Fruit fly (Drosophila melanogaster) whole organism, embryonic: ENCODE data around the gene CG17377.

Experiments used
- Adf1 ChIP-seq: fragments of 200-800 bp; sonication (Bioruptor generic); IDR thresholded peaks from 2 replicates; pipeline ENCODE4 v1.3.6; 2022; ENCODE audit warnings: missing biosample characterization, missing genetic modification characterization
- Atf-2 ChIP-seq: fragments of 200-800 bp; sonication (Bioruptor generic); optimal IDR thresholded peaks from 2 replicates; lab custom pipeline; 2016; ENCODE audit warnings: missing biosample characterization, missing genetic modification characterization
- B-H1 ChIP-seq: fragments of 200-800 bp; sonication (Bioruptor generic); IDR thresholded peaks from 3 replicates; pipeline ENCODE4 v1.3.6; 2022; ENCODE audit warnings: missing biosample characterization, missing genetic modification characterization
- BEAF-32 ChIP-seq: fragments of 200-800 bp; sonication (Bioruptor generic); optimal IDR thresholded peaks from 3 replicates; lab custom pipeline; 2017; ENCODE audit warnings: missing biosample characterization, missing genetic modification characterization, mild to moderate bottlenecking, moderate library complexity, missing genetic modification reagents
- Bdp1 ChIP-seq: fragments of 200-800 bp; sonication (Bioruptor generic); optimal IDR thresholded peaks from 3 replicates; lab custom pipeline; 2016; ENCODE audit warnings: missing biosample characterization, missing genetic modification characterization
- Bgb ChIP-seq: fragments of 200-800 bp; sonication (Bioruptor generic); IDR thresholded peaks from 2 replicates; pipeline ENCODE4 v1.3.6; 2022; ENCODE audit warnings: missing biosample characterization, missing genetic modification characterization; ENCODE audit not compliant: partially characterized antibody
- CG10543 ChIP-seq: fragments of 200-800 bp; sonication (Bioruptor generic); optimal IDR thresholded peaks from 3 replicates; lab custom pipeline; 2017; ENCODE audit warnings: missing biosample characterization, mild to moderate bottlenecking, missing genetic modification characterization, moderate library complexity
- CG11504 ChIP-seq: fragments of 200-800 bp; sonication (Bioruptor generic); optimal IDR thresholded peaks from 3 replicates; lab custom pipeline; 2019; ENCODE audit warnings: missing biosample characterization, mild to moderate bottlenecking, missing genetic modification characterization, moderate library complexity
- CG12104 ChIP-seq: fragments of 200-800 bp; sonication (Bioruptor generic); optimal IDR thresholded peaks from 3 replicates; lab custom pipeline; 2016; ENCODE audit warnings: missing biosample characterization, missing genetic modification characterization
- CG13894 ChIP-seq: fragments of 200-800 bp; sonication (Bioruptor generic); optimal IDR thresholded peaks from 3 replicates; lab custom pipeline; 2018; ENCODE audit warnings: missing biosample characterization, mild to moderate bottlenecking, missing genetic modification characterization, moderate library complexity
- CG14441 ChIP-seq: fragments of 200-800 bp; sonication (Bioruptor generic); IDR thresholded peaks from 2 replicates; pipeline ENCODE4 v1.3.6; 2022; ENCODE audit warnings: missing biosample characterization, missing genetic modification characterization
- CG14667 ChIP-seq: fragments of 200-800 bp; sonication (Bioruptor generic); IDR thresholded peaks from 2 replicates; pipeline ENCODE4 v1.3.6; 2022; ENCODE audit warnings: missing biosample characterization, missing genetic modification characterization
- CG15073 ChIP-seq: fragments of 200-800 bp; sonication (Bioruptor generic); optimal IDR thresholded peaks from 2 replicates; lab custom pipeline; 2016; ENCODE audit warnings: missing biosample characterization, missing genetic modification characterization
- CG17359 ChIP-seq: fragments of 200-800 bp; sonication (Bioruptor generic); optimal IDR thresholded peaks from 3 replicates; lab custom pipeline; 2018; ENCODE audit warnings: missing biosample characterization, mild to moderate bottlenecking, missing genetic modification characterization, moderate library complexity
- CG2120 ChIP-seq: fragments of 200-800 bp; sonication (Bioruptor generic); optimal IDR thresholded peaks from 3 replicates; lab custom pipeline; 2016; ENCODE audit warnings: missing biosample characterization, missing genetic modification characterization
- CG3065 ChIP-seq: fragments of 200-800 bp; sonication (Bioruptor generic); optimal IDR thresholded peaks from 2 replicates; lab custom pipeline; 2016; ENCODE audit warnings: missing biosample characterization, missing genetic modification characterization
- CG4404 ChIP-seq: fragments of 200-800 bp; sonication (Bioruptor generic); IDR thresholded peaks from 2 replicates; pipeline ENCODE4 v1.3.6; 2022; ENCODE audit warnings: missing biosample characterization, missing genetic modification characterization
- CG5180 ChIP-seq: fragments of 200-800 bp; sonication (Bioruptor generic); optimal IDR thresholded peaks from 3 replicates; lab custom pipeline; 2017; ENCODE audit warnings: missing biosample characterization, missing genetic modification characterization, mild to moderate bottlenecking, moderate library complexity, missing genetic modification reagents
- CG6791 ChIP-seq: fragments of 200-800 bp; sonication (Bioruptor generic); IDR thresholded peaks from 3 replicates; pipeline ENCODE4 v1.3.6; 2022; ENCODE audit warnings: missing biosample characterization, missing genetic modification characterization; ENCODE audit not compliant: partially characterized antibody
- CG7357 ChIP-seq: fragments of 200-800 bp; sonication (Bioruptor generic); IDR thresholded peaks from 3 replicates; pipeline ENCODE4 v1.3.6; 2022; ENCODE audit warnings: missing biosample characterization, missing genetic modification characterization
- CG7556 ChIP-seq: fragments of 200-800 bp; sonication (Bioruptor generic); optimal IDR thresholded peaks from 2 replicates; lab custom pipeline; 2017; ENCODE audit warnings: missing biosample characterization, mild to moderate bottlenecking, missing genetic modification characterization
- CG8089 ChIP-seq: fragments of 200-800 bp; sonication (Bioruptor generic); optimal IDR thresholded peaks from 3 replicates; lab custom pipeline; 2016; ENCODE audit warnings: missing biosample characterization, missing genetic modification characterization
- CG8944 ChIP-seq: fragments of 200-800 bp; sonication (Bioruptor generic); optimal IDR thresholded peaks from 3 replicates; lab custom pipeline; 2016; ENCODE audit warnings: missing biosample characterization, missing genetic modification characterization
- CG9797 ChIP-seq: fragments of 200-800 bp; sonication (Bioruptor generic); optimal IDR thresholded peaks from 3 replicates; lab custom pipeline; 2018; ENCODE audit warnings: missing biosample characterization, mild to moderate bottlenecking, missing genetic modification characterization
- CG9817 ChIP-seq: fragments of 200-800 bp; sonication (Bioruptor generic); optimal IDR thresholded peaks from 2 replicates; lab custom pipeline; 2018; ENCODE audit warnings: missing biosample characterization, mild to moderate bottlenecking, missing genetic modification characterization, moderate library complexity
- Dad ChIP-seq: fragments of 200-800 bp; sonication (Bioruptor generic); optimal IDR thresholded peaks from 3 replicates; lab custom pipeline; 2016; ENCODE audit warnings: missing biosample characterization, missing genetic modification characterization
- Drgx ChIP-seq: fragments of 200-800 bp; sonication (Bioruptor generic); IDR thresholded peaks from 2 replicates; pipeline ENCODE4 v1.3.6; 2022; ENCODE audit warnings: missing biosample characterization, missing genetic modification characterization
- HHEX ChIP-seq: fragments of 200-800 bp; sonication (Bioruptor generic); optimal IDR thresholded peaks from 3 replicates; lab custom pipeline; 2017; ENCODE audit warnings: missing biosample characterization, mild to moderate bottlenecking, missing genetic modification characterization, missing genetic modification reagents
- Hr3 ChIP-seq: fragments of 200-800 bp; sonication (Bioruptor generic); optimal IDR thresholded peaks from 3 replicates; lab custom pipeline; 2016; ENCODE audit warnings: missing biosample characterization, missing genetic modification characterization
- Hr51 ChIP-seq, 2 experiments: fragments of 200-800 bp; sonication (Bioruptor generic); optimal IDR thresholded peaks; 2 replicates in 1 of 2; 3 replicates in 1 of 2; lab custom pipeline; 2016 to 2018; ENCODE audit warnings: missing biosample characterization in 2 of 2, missing genetic modification characterization in 2 of 2, mild to moderate bottlenecking in 1 of 2, moderate library complexity in 1 of 2
- NFAT ChIP-seq: fragments of 200-800 bp; sonication (Bioruptor generic); IDR thresholded peaks from 2 replicates; pipeline ENCODE4 v1.3.6; 2022; ENCODE audit warnings: missing biosample characterization, missing genetic modification characterization
- Nf-YA ChIP-seq: fragments of 200-800 bp; sonication (Bioruptor generic); IDR thresholded peaks from 2 replicates; pipeline ENCODE4 v1.3.6; 2022; ENCODE audit warnings: missing biosample characterization, missing genetic modification characterization
- NfI ChIP-seq: fragments of 200-800 bp; sonication (Bioruptor generic); optimal IDR thresholded peaks from 3 replicates; lab custom pipeline; 2018; ENCODE audit warnings: missing biosample characterization, mild to moderate bottlenecking, missing genetic modification characterization, moderate library complexity
- PHDP ChIP-seq: fragments of 200-800 bp; sonication (Bioruptor generic); optimal IDR thresholded peaks from 3 replicates; lab custom pipeline; 2018; ENCODE audit warnings: missing biosample characterization, mild to moderate bottlenecking, missing genetic modification characterization, moderate library complexity
- Ravus ChIP-seq: fragments of 200-800 bp; sonication (Bioruptor generic); IDR thresholded peaks from 2 replicates; pipeline ENCODE4 v1.3.6; 2022; ENCODE audit warnings: missing biosample characterization, missing genetic modification characterization
- Ssrp ChIP-seq: fragments of 200-800 bp; sonication (Bioruptor generic); optimal IDR thresholded peaks from 2 replicates; lab custom pipeline; 2018; ENCODE audit warnings: missing biosample characterization, mild to moderate bottlenecking, missing genetic modification characterization, moderate library complexity
- dysf ChIP-seq: fragments of 200-800 bp; sonication (Bioruptor generic); IDR thresholded peaks from 3 replicates; pipeline ENCODE4 v1.3.6; 2022; ENCODE audit warnings: missing biosample characterization, missing genetic modification characterization
- eyg ChIP-seq: fragments of 200-800 bp; sonication (Bioruptor generic); optimal IDR thresholded peaks from 3 replicates; lab custom pipeline; 2016; ENCODE audit warnings: missing biosample characterization, missing genetic modification characterization
- fd3F ChIP-seq: fragments of 200-800 bp; sonication (Bioruptor generic); optimal IDR thresholded peaks from 2 replicates; lab custom pipeline; 2018; ENCODE audit warnings: missing biosample characterization, mild to moderate bottlenecking, missing genetic modification characterization, moderate library complexity
- fd96Cb ChIP-seq: fragments of 200-800 bp; sonication (Bioruptor generic); optimal IDR thresholded peaks from 2 replicates; lab custom pipeline; 2018; ENCODE audit warnings: missing biosample characterization, mild to moderate bottlenecking, missing genetic modification characterization, moderate library complexity
- gcm2 ChIP-seq: fragments of 200-800 bp; sonication (Bioruptor generic); optimal IDR thresholded peaks from 2 replicates; lab custom pipeline; 2016; ENCODE audit warnings: missing biosample characterization, missing genetic modification characterization
- jumu ChIP-seq: fragments of 200-800 bp; sonication (Bioruptor generic); optimal IDR thresholded peaks from 3 replicates; lab custom pipeline; 2016; ENCODE audit warnings: missing biosample characterization, missing genetic modification characterization
- kay ChIP-seq: fragments of 200-800 bp; sonication (Bioruptor generic); optimal IDR thresholded peaks from 2 replicates; lab custom pipeline; 2016; ENCODE audit warnings: missing biosample characterization, missing genetic modification characterization
- nau ChIP-seq: fragments of 200-800 bp; sonication (Bioruptor generic); optimal IDR thresholded peaks from 3 replicates; lab custom pipeline; 2017; ENCODE audit warnings: missing biosample characterization, mild to moderate bottlenecking, missing genetic modification characterization, missing genetic modification reagents
- pum ChIP-seq: fragments of 200-800 bp; sonication (Bioruptor generic); optimal IDR thresholded peaks from 2 replicates; lab custom pipeline; 2016; ENCODE audit warnings: missing biosample characterization, missing genetic modification characterization
- ro ChIP-seq: fragments of 200-800 bp; sonication (Bioruptor generic); IDR thresholded peaks from 2 replicates; pipeline ENCODE4 v1.3.6; 2022; ENCODE audit warnings: missing biosample characterization, missing genetic modification characterization
- trh ChIP-seq: fragments of 200-800 bp; sonication (Bioruptor generic); optimal IDR thresholded peaks from 2 replicates; lab custom pipeline; 2016; ENCODE audit warnings: missing biosample characterization, missing genetic modification characterization
- tup ChIP-seq: fragments of 200-800 bp; sonication (Bioruptor generic); optimal IDR thresholded peaks from 2 replicates; lab custom pipeline; 2016; ENCODE audit warnings: missing biosample characterization, mild to moderate bottlenecking, missing genetic modification characterization, moderate library complexity
- wek ChIP-seq: fragments of 200-800 bp; sonication (Bioruptor generic); optimal IDR thresholded peaks from 3 replicates; lab custom pipeline; 2018; ENCODE audit warnings: missing biosample characterization, mild to moderate bottlenecking, missing genetic modification characterization, moderate library complexity
- wor ChIP-seq: fragments of 200-800 bp; sonication (Bioruptor generic); IDR thresholded peaks from 2 replicates; pipeline ENCODE4 v1.3.6; 2022; ENCODE audit warnings: missing biosample characterization, missing genetic modification characterization
- zfh2 ChIP-seq: fragments of 200-800 bp; sonication (Bioruptor generic); optimal IDR thresholded peaks from 2 replicates; lab custom pipeline; 2016; ENCODE audit warnings: missing biosample characterization, missing genetic modification characterization

CG17377 gene

DNA sequence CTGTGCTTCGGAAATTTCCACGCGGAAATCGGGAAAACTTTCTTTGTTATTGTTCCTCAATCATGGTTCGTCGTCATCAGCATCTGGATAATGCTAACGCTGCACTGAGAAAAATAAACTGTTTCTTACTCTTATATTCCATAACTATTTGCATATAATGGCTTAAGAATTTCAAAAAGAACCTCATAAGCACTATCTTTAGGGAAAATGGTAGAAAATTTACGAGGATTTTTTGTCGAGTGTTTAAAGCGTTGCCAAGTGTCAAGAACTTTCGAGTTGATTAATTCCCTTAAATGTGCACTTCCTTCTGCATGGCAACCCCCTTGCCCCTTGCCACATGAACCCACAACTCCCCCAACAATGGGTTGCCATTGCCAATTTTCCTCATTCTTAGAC lies 14.7 kb downstream of the CG17377 start (continued):
- no peak for TF ChIP-seq CG14667 (GFP tag; lab: Robert Waterston, UW)
- TF ChIP-seq CG4404 (GFP tag; lab: Robert Waterston, UW): no peak
- TF ChIP-seq kay (GFP tag; lab: Kevin White, UChicago): no peak
- TF ChIP-seq PHDP: peak; percentile 71
- no peak for TF ChIP-seq wor (GFP tag; lab: Robert Waterston, UW)
- no peak for TF ChIP-seq BEAF-32 (GFP tag; lab: Kevin White, UChicago)
- TF ChIP-seq tup (GFP tag; lab: Kevin White, UChicago): no peak
- TF ChIP-seq zfh2 (GFP tag; lab: Kevin White, UChicago): peak; percentile 27
- no peak for TF ChIP-seq Ravus
- TF ChIP-seq CG2120 (GFP tag; lab: Kevin White, UChicago): peak; percentile 35
- TF ChIP-seq CG15073 (GFP tag; lab: Kevin White, UChicago): peak; percentile 6
- no peak for TF ChIP-seq CG10543 (GFP tag; lab: Kevin White, UChicago)
- peak; percentile 55 for TF ChIP-seq Atf-2 (GFP tag; lab: Kevin White, UChicago)
- TF ChIP-seq Nf-YA (GFP tag; lab: Robert Waterston, UW): no peak
- TF ChIP-seq CG9797 (GFP tag; lab: Kevin White, UChicago): no peak
- peak; percentile 32 for TF ChIP-seq pum
- TF ChIP-seq CG5180 (GFP tag; lab: Kevin White, UChicago): no peak
- TF ChIP-seq B-H1 (GFP tag; lab: Robert Waterston, UW): no peak; the same call in 2 of the 3 replicates
- peak; percentile 12 for TF ChIP-seq CG8089 (GFP tag; lab: Kevin White, UChicago)
- TF ChIP-seq jumu (GFP tag; lab: Kevin White, UChicago): no peak
- peak; percentile 61 for TF ChIP-seq CG7556 (GFP tag; lab: Kevin White, UChicago)
- peak; percentile 36 for TF ChIP-seq Dad
- TF ChIP-seq Hr3 (GFP tag; lab: Kevin White, UChicago): peak; percentile 13
- peak; percentile 68 for TF ChIP-seq CG17359 (tag; lab: Kevin White, UChicago)
- TF ChIP-seq CG8944 (GFP tag; lab: Kevin White, UChicago): no peak
- TF ChIP-seq ro (GFP tag; lab: Robert Waterston, UW): no peak
- TF ChIP-seq CG11504 (tag; lab: Kevin White, UChicago): peak; percentile 47
- no peak for TF ChIP-seq Adf1 (GFP tag; lab: Robert Waterston, UW)
- peak in 1 of 2 experiments; percentile 63 for TF ChIP-seq Hr51 (GFP tag; optimal IDR thresholded peaks at IDR 0.05; lab: Kevin White, UChicago)
- TF ChIP-seq CG3065 (GFP tag; lab: Kevin White, UChicago): no peak
- TF ChIP-seq nau (GFP tag; lab: Kevin White, UChicago): no peak
- peak; percentile 24 for TF ChIP-seq wek (GFP tag; lab: Kevin White, UChicago)
- TF ChIP-seq dysf: peak; percentile 39; the same call in 2 of the 3 replicates
- no peak for TF ChIP-seq trh
- peak; percentile 52 for TF ChIP-seq NfI
- TF ChIP-seq gcm2 (GFP tag; lab: Kevin White, UChicago): no peak
- peak; percentile 76 for TF ChIP-seq fd96Cb (tag; lab: Kevin White, UChicago)
- TF ChIP-seq Bgb: no peak
- TF ChIP-seq Bdp1 (GFP tag; lab: Kevin White, UChicago): no peak
- TF ChIP-seq CG13894 (tag; lab: Kevin White, UChicago): no peak
- TF ChIP-seq CG7357 (GFP tag; lab: Robert Waterston, UW): no peak
- peak; percentile 66 for TF ChIP-seq Ssrp (tag; lab: Kevin White, UChicago)
- TF ChIP-seq CG9817 (tag; lab: Kevin White, UChicago): peak; percentile 12
- TF ChIP-seq CG12104: peak; percentile 2
- no peak for TF ChIP-seq CG14441
- TF ChIP-seq eyg (GFP tag; lab: Kevin White, UChicago): peak; percentile 37
- TF ChIP-seq fd3F (GFP tag; lab: Kevin White, UChicago): peak; percentile 36
- TF ChIP-seq HHEX (GFP tag; lab: Kevin White, UChicago): peak; percentile 43
- TF ChIP-seq NFAT (GFP tag; lab: Robert Waterston, UW): no peak
- no peak for TF ChIP-seq CG6791 (GFP tag; lab: Robert Waterston, UW)
- peak; percentile 57 for TF ChIP-seq Drgx (GFP tag; lab: Robert Waterston, UW)
